Worm (Caenorhabditis elegans) whole organism, L4/young adult: ENCODE measurements around the gene ubq-1.

Experiments used
- dao-5 ChIP-seq: sonication (generic microtip); optimal IDR thresholded peaks from 2 replicates; lab custom pipeline; 2016; ENCODE audit warnings: missing genotype, missing genetic modification characterization, moderate library complexity, missing compliant biosample characterization
- him-1 ChIP-seq: sonication (generic microtip); optimal IDR thresholded peaks from 2 replicates; lab custom pipeline; 2016; ENCODE audit warnings: missing genotype, missing genetic modification reagents, missing genetic modification characterization, missing compliant biosample characterization

ce11 chrIII:5961560-5961959 lies 21.5 kb downstream of the ubq-1 start:
- TF ChIP-seq him-1 (tag; lab: Kevin White, UChicago): no peak
- no peak for TF ChIP-seq dao-5 (tag; lab: Kevin White, UChicago)
